Fruit fly (Drosophila melanogaster): ENCODE results near the gene CG13693.

Gene CG13693

DNA sequence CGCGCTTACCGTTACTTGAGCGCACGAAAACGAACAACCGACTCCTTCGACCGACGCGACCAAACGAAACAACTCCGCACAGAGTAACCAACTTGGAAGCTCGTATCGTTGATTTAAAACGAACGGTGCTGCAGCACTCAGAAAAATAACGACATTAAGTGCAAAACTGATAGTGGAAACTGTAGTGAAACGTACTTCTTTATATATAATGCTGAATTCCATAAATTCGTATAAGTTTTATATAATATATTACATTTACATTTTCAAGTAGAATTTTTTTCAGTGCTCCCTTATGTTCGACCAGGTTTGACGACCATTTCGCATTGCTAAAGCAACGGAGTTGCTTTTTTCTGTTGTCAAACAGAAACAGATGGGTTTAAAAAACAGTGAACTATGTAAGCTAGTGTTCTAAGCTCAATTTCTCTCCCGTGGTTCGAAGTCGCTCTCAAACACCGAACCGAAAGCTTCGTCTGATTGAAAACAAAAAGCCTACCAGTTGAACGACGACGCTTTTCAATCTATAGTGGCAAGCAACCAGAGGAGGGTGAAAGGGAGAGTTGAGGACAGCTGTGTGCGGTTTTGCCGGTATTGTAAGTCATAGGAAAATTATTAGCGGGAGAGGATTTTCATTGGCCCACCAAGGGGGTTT lies 35.3 kb downstream of the CG13693 start, which contains the start of gene CG17075 (continued):
- peak; percentile 92 for TF ChIP-seq CG5245 (GFP tag; optimal IDR thresholded peaks at IDR 0.05)
- peak; percentile 92 for TF ChIP-seq CG4424 (GFP tag; optimal IDR thresholded peaks at IDR 0.05)
- peak; percentile 88 for TF ChIP-seq CG12071 (GFP tag; optimal IDR thresholded peaks at IDR 0.05)
- peak; percentile 57 for TF ChIP-seq CG9609 (GFP tag; optimal IDR thresholded peaks at IDR 0.05)
- no peak for TF ChIP-seq hkb (optimal IDR thresholded peaks at IDR 0.05)
- TF ChIP-seq hkb (GFP tag; IDR thresholded peaks at IDR 0.05), result peak; percentile 96
- TF ChIP-seq crp (GFP tag; optimal IDR thresholded peaks at IDR 0.05), result peak in 1 of 2 experiments; percentile 54
- peak; percentile 95 for TF ChIP-seq Max (GFP tag; optimal IDR thresholded peaks at IDR 0.05)
- peak; percentile 68 for TF ChIP-seq CHES-1-like (GFP tag; optimal IDR thresholded peaks at IDR 0.05)
- peak; percentile 83 for TF ChIP-seq Fer2 (tag; optimal IDR thresholded peaks at IDR 0.05)
- peak; percentile 75 for TF ChIP-seq jumu (GFP tag; optimal IDR thresholded peaks at IDR 0.05)
- TF ChIP-seq stc (GFP tag; IDR thresholded peaks at IDR 0.05), result peak; percentile 93
- TF ChIP-seq CG13287 (GFP tag; IDR thresholded peaks at IDR 0.05; ENCODE audit: partially characterized antibody), result peak; percentile 20; the same call in 1 of the 2 replicates
- peak; percentile 39 for TF ChIP-seq NK7.1 (GFP tag; optimal IDR thresholded peaks at IDR 0.05)
- TF ChIP-seq Ets65A (GFP tag), result peak; percentile 90
- peak; percentile 71 for TF ChIP-seq nerfin-1 (tag; optimal IDR thresholded peaks at IDR 0.05)
- peak; percentile 64 for TF ChIP-seq CG10274 (GFP tag; optimal IDR thresholded peaks at IDR 0.05)
- no peak for TF ChIP-seq br (optimal IDR thresholded peaks at IDR 0.05)
- peak; percentile 97 for TF ChIP-seq CG11456 (GFP tag; IDR thresholded peaks at IDR 0.05)
- peak in 1 of 2 experiments; percentile 20 for TF ChIP-seq Trl (optimal IDR thresholded peaks at IDR 0.05)
- peak; percentile 65 for TF ChIP-seq Trl (GFP tag; optimal IDR thresholded peaks at IDR 0.05)
- peak; percentile 84 for TF ChIP-seq sr (GFP tag; IDR thresholded peaks at IDR 0.05)
- peak; percentile 38 for TF ChIP-seq kni (GFP tag; optimal IDR thresholded peaks at IDR 0.05)
- TF ChIP-seq CG1647 (GFP tag; optimal IDR thresholded peaks at IDR 0.05), result peak; percentile 72
- TF ChIP-seq odd (GFP tag; optimal IDR thresholded peaks at IDR 0.05), result peak; percentile 90
- peak; percentile 83 for TF ChIP-seq CG1529 (GFP tag; optimal IDR thresholded peaks at IDR 0.05)
- peak; percentile 61 for TF ChIP-seq Lhr (GFP tag; optimal IDR thresholded peaks at IDR 0.05)
- TF ChIP-seq stwl (tag; optimal IDR thresholded peaks at IDR 0.05), result no peak
- TF ChIP-seq H15 (GFP tag; IDR thresholded peaks at IDR 0.05), result peak; percentile 93
- peak; percentile 95 for TF ChIP-seq C15 (GFP tag; IDR thresholded peaks at IDR 0.05)
- TF ChIP-seq CG17359 (tag; optimal IDR thresholded peaks at IDR 0.05), result peak; percentile 96
- TF ChIP-seq sd (tag; optimal IDR thresholded peaks at IDR 0.05), result peak; percentile 84
- TF ChIP-seq CG7987 (GFP tag; optimal IDR thresholded peaks at IDR 0.05), result peak; percentile 76
- TF ChIP-seq CG11247 (GFP tag; IDR thresholded peaks at IDR 0.05), result peak; percentile 93
- TF ChIP-seq CG10979 (tag; optimal IDR thresholded peaks at IDR 0.05), result peak; percentile 89
- peak; percentile 96 for TF ChIP-seq HLH3B (GFP tag; IDR thresholded peaks at IDR 0.05)
- TF ChIP-seq Myb (GFP tag; optimal IDR thresholded peaks at IDR 0.05), result peak; percentile 50
- TF ChIP-seq MBD-R2 (GFP tag; IDR thresholded peaks at IDR 0.05), result peak; percentile 91
- peak; percentile 86 for TF ChIP-seq sqz (GFP tag; optimal IDR thresholded peaks at IDR 0.05)
- TF ChIP-seq NFAT (GFP tag; IDR thresholded peaks at IDR 0.05), result peak; percentile 90
- TF ChIP-seq CG6175 (GFP tag; IDR thresholded peaks at IDR 0.05), result peak; percentile 89
- peak; percentile 90 for TF ChIP-seq Awh (GFP tag; IDR thresholded peaks at IDR 0.05)
- peak; percentile 89 for TF ChIP-seq CG4820 (GFP tag; optimal IDR thresholded peaks at IDR 0.05)
- TF ChIP-seq CG8388 (GFP tag; optimal IDR thresholded peaks at IDR 0.05), result peak; percentile 91
- no peak for TF ChIP-seq Elba2 (GFP tag; optimal IDR thresholded peaks at IDR 0.05)
- peak; percentile 43 for TF ChIP-seq CTCF (GFP tag; optimal IDR thresholded peaks at IDR 0.05)
- TF ChIP-seq dimm (GFP tag; IDR thresholded peaks at IDR 0.05), result peak; percentile 92
- TF ChIP-seq otp (GFP tag; IDR thresholded peaks at IDR 0.05), result peak; percentile 84
- peak; percentile 86 for TF ChIP-seq CG3407 (GFP tag; optimal IDR thresholded peaks at IDR 0.05)
- TF ChIP-seq lilli (GFP tag; optimal IDR thresholded peaks at IDR 0.05), result peak; percentile 95
- TF ChIP-seq pita (GFP tag; optimal IDR thresholded peaks at IDR 0.05), result no peak
- TF ChIP-seq sna (GFP tag; IDR thresholded peaks at IDR 0.05; ENCODE audit: partially characterized antibody), result no peak

Measured in whole organism, embryonic.